Worm (Caenorhabditis elegans) whole organism, L3 larva: ENCODE measurements around the gene mrpl-36.

Experiments
- ama-1 ChIP-seq: fragments of 150-350 bp; optimal IDR thresholded peaks from 2 replicates; lab custom pipeline; 2018
- lin-15B ChIP-seq: fragments of 150-350 bp; optimal IDR thresholded peaks from 2 replicates; lab custom pipeline; 2014; ENCODE audit warnings: missing biosample characterization, missing genetic modification characterization
- pqm-1 ChIP-seq: fragments of 150-350 bp; optimal IDR thresholded peaks from 2 replicates; lab custom pipeline; 2017; ENCODE audit warnings: missing biosample characterization, missing genetic modification characterization, inconsistent platforms
- unc-62 ChIP-seq: fragments of 150-350 bp; sonication (generic microtip); optimal IDR thresholded peaks from 4 replicates; lab custom pipeline; 2014; ENCODE audit warnings: missing biosample characterization, missing genetic modification reagents, missing genetic modification characterization

ce11 chrIII:9808179-9808578 is 39.7 kb downstream of the mrpl-36 start, which contains the start of gene gtap-2:
- TF ChIP-seq ama-1 (lab: Kevin White, UChicago) (no peak), lin-15B (tag; lab: Kevin White, UChicago) (peak; percentile 32), pqm-1 (tag; lab: Kevin White, UChicago) (no peak), unc-62 (GFP tag; lab: Kevin White, UChicago) (no peak)
